Worm (Caenorhabditis elegans) whole organism, L3 larva: ENCODE measurements around the gene cdh-10.
A peak's percentile ranks its signal among the peaks of the same experiment; 100 is the strongest.

Experiments used
- R02D3.7 ChIP-seq: fragments of 150-350 bp; optimal IDR thresholded peaks from 2 replicates; lab custom pipeline; 2014; ENCODE audit warnings: missing biosample characterization, missing genetic modification characterization
- aly-2 ChIP-seq: fragments of 150-350 bp; optimal IDR thresholded peaks from 2 replicates; lab custom pipeline; 2014; ENCODE audit warnings: missing biosample characterization, missing genetic modification characterization
- ama-1 ChIP-seq: fragments of 150-350 bp; optimal IDR thresholded peaks from 2 replicates; lab custom pipeline; 2018
- ceh-16 ChIP-seq: sonication (generic microtip); optimal IDR thresholded peaks from 2 replicates; lab custom pipeline; 2017; ENCODE audit warnings: missing biosample characterization, missing genetic modification characterization
- ceh-28 ChIP-seq: fragments of 150-350 bp; optimal IDR thresholded peaks from 2 replicates; lab custom pipeline; 2014; ENCODE audit warnings: missing biosample characterization, missing genetic modification reagents, missing genetic modification characterization
- ceh-82 ChIP-seq: fragments of 150-350 bp; optimal IDR thresholded peaks from 2 replicates; lab custom pipeline; 2014; ENCODE audit warnings: missing biosample characterization, missing genetic modification characterization
- daf-12 ChIP-seq: fragments of 150-350 bp; optimal IDR thresholded peaks from 2 replicates; lab custom pipeline; 2014; ENCODE audit warnings: missing biosample characterization, missing genetic modification reagents, missing genetic modification characterization
- egl-27 ChIP-seq: sonication (generic microtip); optimal IDR thresholded peaks from 4 replicates; lab custom pipeline; 2017; ENCODE audit warnings: missing biosample characterization, missing genetic modification reagents, missing genetic modification characterization
- egl-5 ChIP-seq: fragments of 150-350 bp; optimal IDR thresholded peaks from 2 replicates; lab custom pipeline; 2017; ENCODE audit warnings: missing biosample characterization, missing genetic modification reagents, missing genetic modification characterization, inconsistent platforms
- elt-1 ChIP-seq: fragments of 150-350 bp; optimal IDR thresholded peaks from 2 replicates; lab custom pipeline; 2014; ENCODE audit warnings: missing biosample characterization, missing genetic modification characterization
- elt-2 ChIP-seq: sonication (generic microtip); optimal IDR thresholded peaks from 2 replicates; lab custom pipeline; 2016; ENCODE audit warnings: missing genetic modification reagents, mild to moderate bottlenecking, missing genetic modification characterization, missing compliant biosample characterization
- elt-3 ChIP-seq, 3 experiments: fragments of 150-350 bp in 1 of 3; sonication (generic microtip) in 2 of 3; optimal IDR thresholded peaks; 2 replicates in 2 of 3; 4 replicates in 1 of 3; lab custom pipeline; 2014 to 2017; ENCODE audit warnings: missing biosample characterization in 3 of 3, missing genetic modification characterization in 3 of 3
- eor-1 ChIP-seq, 2 experiments: fragments of 150-350 bp; optimal IDR thresholded peaks; 2 replicates each; lab custom pipeline; 2014 to 2018; ENCODE audit warnings: missing biosample characterization in 2 of 2, missing genetic modification characterization in 2 of 2
- fkh-10 ChIP-seq: sonication (generic microtip); optimal IDR thresholded peaks from 2 replicates; lab custom pipeline; 2017; ENCODE audit warnings: missing biosample characterization, missing genetic modification reagents, missing genetic modification characterization
- fkh-2 ChIP-seq: fragments of 150-350 bp; optimal IDR thresholded peaks from 2 replicates; lab custom pipeline; 2014; ENCODE audit warnings: missing biosample characterization, missing genetic modification reagents, missing genetic modification characterization
- fos-1 ChIP-seq: fragments of 150-350 bp; optimal IDR thresholded peaks from 2 replicates; lab custom pipeline; 2014; ENCODE audit warnings: missing biosample characterization, missing genetic modification characterization
- jun-1 ChIP-seq: fragments of 150-350 bp; optimal IDR thresholded peaks from 2 replicates; lab custom pipeline; 2014; ENCODE audit warnings: missing biosample characterization, missing genetic modification reagents, missing genetic modification characterization
- lin-15B ChIP-seq: fragments of 150-350 bp; optimal IDR thresholded peaks from 2 replicates; lab custom pipeline; 2014; ENCODE audit warnings: missing biosample characterization, missing genetic modification characterization
- lin-39 ChIP-seq: fragments of 150-350 bp; optimal IDR thresholded peaks from 2 replicates; lab custom pipeline; 2018; ENCODE audit warnings: missing biosample characterization, missing genetic modification reagents, missing genetic modification characterization
- mdl-1 ChIP-seq: fragments of 150-350 bp; optimal IDR thresholded peaks from 2 replicates; lab custom pipeline; 2014; ENCODE audit warnings: missing biosample characterization, missing genetic modification characterization
- mml-1 ChIP-seq: fragments of 150-350 bp; sonication (generic microtip); optimal IDR thresholded peaks from 3 replicates; lab custom pipeline; 2014; ENCODE audit warnings: missing biosample characterization, missing genetic modification characterization
- nfya-1 ChIP-seq: sonication (generic microtip); optimal IDR thresholded peaks from 2 replicates; lab custom pipeline; 2017; ENCODE audit warnings: missing genetic modification characterization, mild to moderate bottlenecking, missing compliant biosample characterization, antibody characterized with exemption, moderate library complexity; ENCODE audit not compliant: insufficient read depth
- nhr-11 ChIP-seq: fragments of 150-350 bp; optimal IDR thresholded peaks from 2 replicates; lab custom pipeline; 2014; ENCODE audit warnings: missing biosample characterization, missing genetic modification characterization
- nhr-12 ChIP-seq: fragments of 150-350 bp; optimal IDR thresholded peaks from 2 replicates; lab custom pipeline; 2014; ENCODE audit warnings: missing biosample characterization, missing genetic modification characterization
- nhr-23 ChIP-seq: fragments of 150-350 bp; optimal IDR thresholded peaks from 2 replicates; lab custom pipeline; 2014; ENCODE audit warnings: missing biosample characterization, missing genetic modification reagents, missing genetic modification characterization
- nhr-237 ChIP-seq: fragments of 150-350 bp; optimal IDR thresholded peaks from 2 replicates; lab custom pipeline; 2014; ENCODE audit warnings: missing biosample characterization, missing genetic modification characterization
- nhr-25 ChIP-seq: sonication (generic microtip); optimal IDR thresholded peaks from 2 replicates; lab custom pipeline; 2017; ENCODE audit warnings: missing biosample characterization, missing genetic modification characterization
- nhr-43 ChIP-seq: sonication (generic microtip); optimal IDR thresholded peaks from 2 replicates; lab custom pipeline; 2016; ENCODE audit warnings: mild to moderate bottlenecking, missing genetic modification characterization, missing compliant biosample characterization; ENCODE audit not compliant: poor library complexity, severe bottlenecking
- nhr-67 ChIP-seq: fragments of 150-350 bp; optimal IDR thresholded peaks from 2 replicates; lab custom pipeline; 2014; ENCODE audit warnings: missing biosample characterization, missing genetic modification characterization
- nhr-77 ChIP-seq: fragments of 150-350 bp; optimal IDR thresholded peaks from 2 replicates; lab custom pipeline; 2014; ENCODE audit warnings: missing biosample characterization, missing genetic modification characterization
- pqm-1 ChIP-seq: fragments of 150-350 bp; optimal IDR thresholded peaks from 2 replicates; lab custom pipeline; 2017; ENCODE audit warnings: missing biosample characterization, missing genetic modification characterization, inconsistent platforms
- sea-2 ChIP-seq: fragments of 150-350 bp; sonication (generic microtip); optimal IDR thresholded peaks from 4 replicates; lab custom pipeline; 2014; ENCODE audit warnings: missing biosample characterization, missing genetic modification reagents, missing genetic modification characterization
- skn-1 ChIP-seq: fragments of 150-350 bp; optimal IDR thresholded peaks from 2 replicates; lab custom pipeline; 2014; ENCODE audit warnings: missing biosample characterization, missing genetic modification characterization
- snpc-4 ChIP-seq: fragments of 150-350 bp; optimal IDR thresholded peaks from 2 replicates; lab custom pipeline; 2014; ENCODE audit warnings: missing biosample characterization, missing genetic modification characterization
- tbx-2 ChIP-seq: sonication (generic microtip); optimal IDR thresholded peaks from 2 replicates; lab custom pipeline; 2016; ENCODE audit warnings: mild to moderate bottlenecking, missing genetic modification characterization, missing compliant biosample characterization
- unc-62 ChIP-seq: fragments of 150-350 bp; sonication (generic microtip); optimal IDR thresholded peaks from 4 replicates; lab custom pipeline; 2014; ENCODE audit warnings: missing biosample characterization, missing genetic modification reagents, missing genetic modification characterization
- zag-1 ChIP-seq: fragments of 150-350 bp; optimal IDR thresholded peaks from 2 replicates; lab custom pipeline; 2014; ENCODE audit warnings: missing biosample characterization, missing genetic modification characterization
- ztf-11 ChIP-seq: fragments of 150-350 bp; optimal IDR thresholded peaks from 2 replicates; lab custom pipeline; 2014; ENCODE audit warnings: missing biosample characterization, missing genetic modification characterization

Gene cdh-10

DNA sequence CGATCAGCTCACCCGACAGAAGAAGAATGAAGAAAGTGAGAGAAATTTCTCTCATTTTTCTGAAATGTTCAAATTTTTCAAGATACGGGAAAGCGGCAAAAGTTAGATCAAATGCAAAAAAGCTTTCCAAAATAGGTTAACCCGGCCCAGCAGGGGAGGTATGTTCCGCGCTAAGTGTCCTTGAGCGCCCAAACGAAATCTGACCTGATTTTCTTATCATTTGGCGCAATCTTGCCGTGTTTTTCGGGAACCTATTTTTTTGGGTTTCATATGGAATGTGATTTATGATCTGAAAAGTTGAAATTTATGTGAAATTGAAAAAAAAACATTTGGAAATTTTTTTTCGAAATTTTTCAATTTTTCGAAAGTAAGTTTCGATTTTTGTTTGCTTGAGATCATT, at the start of gene cdh-10:
Gene cdh-10, minus strand, starts transcription at position 59 of the 400 bp plus-strand sequence.
- TF ChIP-seq fkh-2 (tag; lab: Kevin White, UChicago) = no peak
- TF ChIP-seq elt-3 (tag; optimal IDR thresholded peaks at IDR 0.05; lab: Kevin White, UChicago) = no peak
- no peak for TF ChIP-seq mml-1 (tag; lab: Kevin White, UChicago)
- TF ChIP-seq nhr-23 (tag; lab: Kevin White, UChicago) = peak; percentile 60
- TF ChIP-seq elt-1 (tag; lab: Kevin White, UChicago) = peak; percentile 46
- TF ChIP-seq snpc-4 (tag; lab: Kevin White, UChicago) = no peak
- TF ChIP-seq nhr-25 = peak; percentile 18
- no peak for TF ChIP-seq nhr-11
- TF ChIP-seq ztf-11 (tag; lab: Kevin White, UChicago) = no peak
- TF ChIP-seq egl-5 (tag; lab: Kevin White, UChicago) = no peak
- TF ChIP-seq pqm-1 (tag; lab: Kevin White, UChicago) = no peak

DNA sequence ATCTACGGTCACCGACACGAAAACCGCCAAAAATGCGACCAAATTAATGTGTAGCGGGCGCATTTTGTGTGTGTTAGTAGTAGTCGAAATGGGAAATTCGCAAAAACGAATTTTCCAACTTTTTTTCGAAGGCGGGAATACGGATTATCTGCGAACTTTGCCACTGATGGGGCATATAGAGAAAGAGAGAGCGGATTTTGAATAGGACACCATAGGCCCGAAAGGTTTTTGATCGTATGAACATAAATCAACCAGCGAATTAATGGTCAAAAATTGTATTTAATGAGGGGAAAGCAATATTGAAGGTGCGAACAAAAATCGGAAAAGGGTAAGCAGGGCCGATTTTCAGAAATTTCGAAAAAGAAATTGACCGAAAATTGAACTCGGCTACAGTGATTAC, 44.7 kb upstream of the cdh-10 start, which contains the start of gene Y69A2AR.22:
Gene Y69A2AR.22, minus strand, starts transcription at position 101 of the 400 bp plus-strand sequence.
- TF ChIP-seq jun-1 (tag; lab: Kevin White, UChicago) = no peak

DNA sequence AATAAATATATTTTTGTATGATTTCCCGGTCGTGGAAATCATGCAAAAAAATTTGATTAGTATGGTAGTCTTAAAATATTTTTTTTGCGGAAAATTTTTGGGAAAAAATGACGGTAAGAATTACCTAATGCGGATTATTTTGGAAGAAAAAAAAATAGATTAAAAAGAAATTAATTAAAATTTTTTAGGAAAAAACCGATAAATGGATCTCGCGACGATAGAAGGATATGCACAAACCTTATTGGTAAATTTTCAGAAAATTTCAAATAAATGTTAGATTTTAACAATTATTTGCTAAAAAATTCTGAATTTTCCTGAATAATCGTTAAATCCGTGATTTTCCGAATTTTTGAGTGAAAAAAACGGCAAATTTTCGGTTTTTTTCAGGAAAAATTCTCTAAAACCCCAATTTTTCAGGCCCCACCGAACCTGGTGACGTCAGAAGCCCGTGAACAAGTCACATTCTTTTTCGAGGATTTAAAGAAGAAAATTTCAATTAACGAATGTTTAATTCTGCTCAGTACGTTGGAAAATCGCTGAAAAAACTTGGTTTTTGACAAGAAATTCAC, 34.5 kb upstream of the cdh-10 start, which contains the start of gene Y69A2AR.16:
Gene Y69A2AR.16, plus strand, starts transcription at position 189 of the 569 bp plus-strand sequence.
- TF ChIP-seq egl-27 (tag; lab: Kevin White, UChicago) (no peak), egl-5 (tag; lab: Kevin White, UChicago) (no peak), nfya-1 (tag; lab: Kevin White, UChicago) (no peak), snpc-4 (tag; lab: Kevin White, UChicago) (no peak), nhr-77 (tag; lab: Kevin White, UChicago) (no peak), lin-15B (tag; lab: Kevin White, UChicago) (no peak), fkh-2 (tag; lab: Kevin White, UChicago) (no peak), aly-2 (tag; lab: Kevin White, UChicago) (peak; percentile 27), sea-2 (GFP tag; lab: Kevin White, UChicago) (no peak), jun-1 (tag; lab: Kevin White, UChicago) (no peak), nhr-43 (tag; lab: Kevin White, UChicago) (no peak), mdl-1 (tag; lab: Kevin White, UChicago) (no peak), elt-2 (peak; percentile 10), daf-12 (tag; lab: Kevin White, UChicago) (no peak), nhr-12 (tag; lab: Kevin White, UChicago) (no peak), lin-39 (tag; lab: Kevin White, UChicago) (no peak), ceh-28 (tag; lab: Kevin White, UChicago) (no peak)

DNA sequence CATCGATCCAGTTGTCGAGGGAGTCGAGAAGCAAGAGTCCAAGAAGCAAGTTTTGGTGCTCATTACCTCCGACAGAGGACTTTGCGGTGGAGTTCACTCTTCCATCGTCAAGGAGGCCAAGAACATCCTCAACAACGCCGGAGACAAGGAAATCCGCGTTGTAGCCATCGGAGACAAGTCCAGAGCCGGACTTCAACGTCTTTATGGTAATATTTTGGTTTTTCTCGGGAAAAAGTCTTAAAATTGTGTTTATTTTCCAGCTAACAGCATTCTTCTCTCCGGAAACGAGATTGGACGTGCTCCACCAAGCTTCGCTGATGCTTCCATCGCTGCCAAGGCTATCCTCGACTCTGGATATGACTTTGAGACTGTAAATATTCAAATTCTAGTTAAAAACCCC, 32.9 kb upstream of the cdh-10 start:
- TF ChIP-seq nhr-237 (no peak), mml-1 (tag; lab: Kevin White, UChicago) (no peak), sea-2 (GFP tag; lab: Kevin White, UChicago) (no peak), ztf-11 (tag; lab: Kevin White, UChicago) (no peak), fkh-2 (tag; lab: Kevin White, UChicago) (no peak), nhr-23 (tag; lab: Kevin White, UChicago) (no peak), mdl-1 (tag; lab: Kevin White, UChicago) (no peak), ama-1 (lab: Kevin White, UChicago) (no peak), nhr-77 (tag; lab: Kevin White, UChicago) (no peak), nhr-67 (no peak), snpc-4 (tag; lab: Kevin White, UChicago) (no peak), lin-39 (tag; lab: Kevin White, UChicago) (no peak), nhr-11 (no peak), unc-62 (GFP tag; lab: Kevin White, UChicago) (no peak), fos-1 (tag; lab: Kevin White, UChicago) (no peak)

DNA sequence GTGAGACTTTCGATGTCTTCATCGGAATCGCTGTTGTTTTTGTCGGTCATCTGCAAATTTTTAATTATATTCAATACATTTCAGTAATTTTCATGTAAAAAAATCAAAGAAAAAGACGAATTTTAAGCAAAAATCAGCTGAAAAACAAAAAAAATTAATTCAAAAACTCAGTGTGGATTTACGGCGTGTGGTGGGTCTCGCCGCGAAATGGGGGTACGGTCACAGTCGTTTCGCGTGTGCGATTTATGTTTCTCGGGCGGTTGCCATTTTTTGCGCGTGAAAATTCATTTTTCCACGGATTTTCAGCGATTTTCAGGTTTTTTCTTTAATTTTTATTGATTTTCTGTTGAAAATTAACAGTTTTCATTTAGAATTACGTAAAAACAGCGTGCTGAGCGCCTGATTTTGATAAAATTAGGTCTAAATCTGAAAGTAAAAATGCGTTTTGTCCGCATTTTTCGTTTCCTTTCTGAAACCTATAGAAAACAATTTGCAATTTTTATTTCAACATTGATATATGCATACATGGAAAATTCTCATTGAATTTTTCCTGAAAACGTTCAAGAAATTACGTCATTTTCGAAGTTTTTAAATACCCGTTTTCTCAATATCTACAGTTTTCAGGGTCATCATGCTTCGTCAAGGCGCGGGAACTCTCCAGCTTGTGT, 32.1 kb upstream of the cdh-10 start, which contains the start of the genes ccdc-12 and Y69A2AR.18:
Gene ccdc-12, minus strand, starts transcription at position 57 of the 668 bp plus-strand sequence.
Gene Y69A2AR.18, plus strand, starts transcription at position 618 of the 668 bp plus-strand sequence.
- TF ChIP-seq nhr-23 (tag; lab: Kevin White, UChicago) = peak; percentile 50
- TF ChIP-seq egl-5 (tag; lab: Kevin White, UChicago) = peak; percentile 92
- TF ChIP-seq fos-1 (tag; lab: Kevin White, UChicago) = no peak
- no peak for TF ChIP-seq egl-27 (tag; lab: Kevin White, UChicago)
- TF ChIP-seq ama-1 (lab: Kevin White, UChicago) = no peak
- TF ChIP-seq pqm-1 (tag; lab: Kevin White, UChicago) = peak; percentile 5
- no peak for TF ChIP-seq skn-1
- TF ChIP-seq lin-15B (tag; lab: Kevin White, UChicago) = peak; percentile 77
- TF ChIP-seq ztf-11 (tag; lab: Kevin White, UChicago) = no peak
- no peak for TF ChIP-seq nhr-67
- no peak for TF ChIP-seq ceh-82 (tag; lab: Kevin White, UChicago)
- peak; percentile 70 for TF ChIP-seq lin-39 (tag; lab: Kevin White, UChicago)
- TF ChIP-seq nhr-25 = no peak
- peak; percentile 5 for TF ChIP-seq ceh-28 (tag; lab: Kevin White, UChicago)
- no peak for TF ChIP-seq ceh-16 (tag; lab: Kevin White, UChicago)
- TF ChIP-seq unc-62 (GFP tag; lab: Kevin White, UChicago) = no peak
- TF ChIP-seq eor-1 (tag; optimal IDR thresholded peaks at IDR 0.05; lab: Kevin White, UChicago) = no peak
- no peak for TF ChIP-seq nhr-77 (tag; lab: Kevin White, UChicago)
- TF ChIP-seq tbx-2 = no peak
- no peak for TF ChIP-seq aly-2 (tag; lab: Kevin White, UChicago)
- TF ChIP-seq nhr-43 (tag; lab: Kevin White, UChicago) = peak; percentile 28
- peak; percentile 92 for TF ChIP-seq R02D3.7 (tag; lab: Kevin White, UChicago)
- no peak for TF ChIP-seq zag-1 (tag; lab: Kevin White, UChicago)
- no peak for TF ChIP-seq fkh-2 (tag; lab: Kevin White, UChicago)
- no peak for TF ChIP-seq fkh-10 (GFP tag; lab: Kevin White, UChicago)
- TF ChIP-seq mdl-1 (tag; lab: Kevin White, UChicago) = no peak
